Fruit fly (Drosophila melanogaster) whole organism, pupa: ENCODE measurements around the gene CG9316.

Experiments
- CG10348 ChIP-seq: fragments of 200-800 bp; sonication (Bioruptor generic); IDR thresholded peaks from 2 replicates; pipeline ENCODE4 v1.3.6; 2022; ENCODE audit warnings: missing biosample characterization, missing genetic modification characterization
- CG12605 ChIP-seq: fragments of 200-800 bp; sonication (Bioruptor generic); IDR thresholded peaks from 2 replicates; pipeline ENCODE4 v1.3.6; 2022; ENCODE audit warnings: missing biosample characterization, missing genetic modification characterization
- CG13204 ChIP-seq: fragments of 200-800 bp; sonication (Bioruptor generic); optimal IDR thresholded peaks from 2 replicates; lab custom pipeline; 2018; ENCODE audit warnings: missing biosample characterization, mild to moderate bottlenecking, missing genetic modification characterization, moderate library complexity
- CG14655 ChIP-seq: fragments of 200-800 bp; sonication (Bioruptor generic); optimal IDR thresholded peaks from 3 replicates; lab custom pipeline; 2017; ENCODE audit warnings: mild to moderate bottlenecking, missing biosample characterization, missing genetic modification reagents, missing genetic modification characterization
- CG15710 ChIP-seq: fragments of 200-800 bp; sonication (Bioruptor generic); optimal IDR thresholded peaks from 2 replicates; lab custom pipeline; 2018; ENCODE audit warnings: missing biosample characterization, mild to moderate bottlenecking, missing genetic modification characterization, moderate library complexity
- CG17806 ChIP-seq: fragments of 200-800 bp; sonication (Bioruptor generic); optimal IDR thresholded peaks from 2 replicates; lab custom pipeline; 2018; ENCODE audit warnings: missing biosample characterization, mild to moderate bottlenecking, missing genetic modification characterization, moderate library complexity
- CG32121 ChIP-seq: fragments of 200-800 bp; sonication (Bioruptor generic); IDR thresholded peaks from 2 replicates; pipeline ENCODE4 v1.3.6; 2022; ENCODE audit warnings: missing biosample characterization, missing genetic modification characterization
- CG34367 ChIP-seq: fragments of 200-800 bp; sonication (Bioruptor generic); optimal IDR thresholded peaks from 2 replicates; lab custom pipeline; 2018; ENCODE audit warnings: missing biosample characterization, mild to moderate bottlenecking, missing genetic modification characterization
- CG4496 ChIP-seq: fragments of 200-800 bp; sonication (Bioruptor generic); IDR thresholded peaks from 3 replicates; pipeline ENCODE4 v1.3.6; 2022; ENCODE audit warnings: missing biosample characterization, missing genetic modification characterization
- CG8159 ChIP-seq: fragments of 200-800 bp; sonication (Bioruptor generic); optimal IDR thresholded peaks from 3 replicates; lab custom pipeline; 2018; ENCODE audit warnings: missing biosample characterization, mild to moderate bottlenecking, missing genetic modification characterization, moderate library complexity
- CG8301 ChIP-seq: fragments of 200-800 bp; sonication (Bioruptor generic); optimal IDR thresholded peaks from 2 replicates; lab custom pipeline; 2018; ENCODE audit warnings: missing biosample characterization, mild to moderate bottlenecking, missing genetic modification characterization
- CG9948 ChIP-seq: fragments of 200-800 bp; sonication (Bioruptor generic); optimal IDR thresholded peaks from 2 replicates; lab custom pipeline; 2018; ENCODE audit warnings: missing biosample characterization, mild to moderate bottlenecking, missing genetic modification characterization, moderate library complexity
- D1 ChIP-seq: fragments of 200-800 bp; sonication (Bioruptor generic); optimal IDR thresholded peaks from 2 replicates; lab custom pipeline; 2018; ENCODE audit warnings: missing biosample characterization, mild to moderate bottlenecking, missing genetic modification characterization, moderate library complexity
- EcR ChIP-seq: fragments of 200-800 bp; sonication (Bioruptor generic); optimal IDR thresholded peaks from 3 replicates; lab custom pipeline; 2019; ENCODE audit warnings: missing biosample characterization, missing genetic modification characterization, mild to moderate bottlenecking, moderate library complexity, missing genetic modification reagents
- Ets98B ChIP-seq: fragments of 200-800 bp; sonication (Bioruptor generic); IDR thresholded peaks from 2 replicates; pipeline ENCODE4 v1.3.6; 2022; ENCODE audit warnings: missing biosample characterization, missing genetic modification characterization
- Pif1A ChIP-seq: fragments of 200-800 bp; sonication (Bioruptor generic); optimal IDR thresholded peaks from 3 replicates; lab custom pipeline; 2016; ENCODE audit warnings: missing biosample characterization, missing genetic modification characterization
- Pif1B ChIP-seq: fragments of 200-800 bp; sonication (Bioruptor generic); optimal IDR thresholded peaks from 3 replicates; lab custom pipeline; 2016; ENCODE audit warnings: missing biosample characterization, missing genetic modification characterization
- Snoo ChIP-seq: fragments of 200-800 bp; sonication (Bioruptor generic); optimal IDR thresholded peaks from 3 replicates; lab custom pipeline; 2017; ENCODE audit warnings: missing biosample characterization, mild to moderate bottlenecking, missing genetic modification characterization, inconsistent platforms
- fd96Ca ChIP-seq: fragments of 200-800 bp; sonication (Bioruptor generic); IDR thresholded peaks from 3 replicates; pipeline ENCODE4 v1.3.6; 2022; ENCODE audit warnings: missing biosample characterization, missing genetic modification characterization
- gl ChIP-seq: fragments of 200-800 bp; sonication (Bioruptor generic); optimal IDR thresholded peaks from 2 replicates; lab custom pipeline; 2018; ENCODE audit warnings: missing biosample characterization, mild to moderate bottlenecking, missing genetic modification characterization
- rn ChIP-seq: fragments of 200-800 bp; sonication (Bioruptor generic); IDR thresholded peaks from 2 replicates; pipeline ENCODE4 v1.3.6; 2022; ENCODE audit warnings: missing biosample characterization, missing genetic modification characterization

CG9316 gene

dm6 chr2L:20760956-20761355 is 34.6 kb upstream of the CG9316 start:
- TF ChIP-seq CG13204 (GFP tag; lab: Kevin White, UChicago) (no peak), CG4496 (GFP tag; lab: Robert Waterston, UW) (no peak), CG32121 (GFP tag; lab: Robert Waterston, UW) (no peak), CG9948 (tag; lab: Kevin White, UChicago) (no peak), CG17806 (tag; lab: Kevin White, UChicago) (no peak), fd96Ca (GFP tag; lab: Robert Waterston, UW) (no peak), Snoo (tag; lab: Kevin White, UChicago) (no peak), Pif1A (GFP tag; lab: Kevin White, UChicago) (no peak), D1 (no peak)

dm6 chr2L:20759809-20760485 is 33.6 kb upstream of the CG9316 start:
- TF ChIP-seq Pif1A (GFP tag; lab: Kevin White, UChicago) = no peak
- no peak for TF ChIP-seq CG34367 (tag; lab: Kevin White, UChicago)
- TF ChIP-seq CG8159 (tag; lab: Kevin White, UChicago) = peak; percentile 16
- TF ChIP-seq D1 = no peak
- TF ChIP-seq EcR (GFP tag; lab: Kevin White, UChicago) = no peak
- peak; percentile 7 for TF ChIP-seq CG15710
- peak; percentile 33 for TF ChIP-seq CG8301 (tag; lab: Kevin White, UChicago)
- TF ChIP-seq Ets98B (GFP tag; lab: Robert Waterston, UW) = no peak
- TF ChIP-seq CG10348 (GFP tag; lab: Robert Waterston, UW) = no peak
- TF ChIP-seq CG4496 (GFP tag; lab: Robert Waterston, UW) = no peak
- TF ChIP-seq CG13204 (GFP tag; lab: Kevin White, UChicago) = no peak
- TF ChIP-seq CG14655 = peak; percentile 8
- peak; percentile 3 for TF ChIP-seq CG17806 (tag; lab: Kevin White, UChicago)
- no peak for TF ChIP-seq Pif1B (GFP tag; lab: Kevin White, UChicago)
- TF ChIP-seq CG12605 (GFP tag; lab: Robert Waterston, UW) = no peak
- TF ChIP-seq rn = no peak
- peak; percentile 60 for TF ChIP-seq Snoo (tag; lab: Kevin White, UChicago)

dm6 chr2L:20758847-20759465 is 32.6 kb upstream of the CG9316 start:
- TF ChIP-seq CG12605 (GFP tag; lab: Robert Waterston, UW) (peak; percentile 75; the same call in 1 of the 2 replicates), CG17806 (tag; lab: Kevin White, UChicago) (peak; percentile 77), CG4496 (GFP tag; lab: Robert Waterston, UW) (peak; percentile 90), EcR (GFP tag; lab: Kevin White, UChicago) (no peak), D1 (peak; percentile 60), CG14655 (peak; percentile 94), CG8301 (tag; lab: Kevin White, UChicago) (peak; percentile 93), Pif1A (GFP tag; lab: Kevin White, UChicago) (peak; percentile 75), Snoo (tag; lab: Kevin White, UChicago) (peak; percentile 32), CG13204 (GFP tag; lab: Kevin White, UChicago) (no peak), Ets98B (GFP tag; lab: Robert Waterston, UW) (peak; percentile 77), CG32121 (GFP tag; lab: Robert Waterston, UW) (peak; percentile 77), fd96Ca (GFP tag; lab: Robert Waterston, UW) (peak; percentile 77), gl (tag; lab: Kevin White, UChicago) (no peak), CG15710 (peak; percentile 46), CG8159 (tag; lab: Kevin White, UChicago) (peak; percentile 74), CG10348 (GFP tag; lab: Robert Waterston, UW) (peak; percentile 12; the same call in 1 of the 2 replicates), rn (peak; percentile 46; the same call in 1 of the 2 replicates), Pif1B (GFP tag; lab: Kevin White, UChicago) (peak; percentile 32), CG9948 (tag; lab: Kevin White, UChicago) (peak; percentile 76), CG34367 (tag; lab: Kevin White, UChicago) (no peak)

dm6 chr2L:20758188-20758846 is 32.0 kb upstream of the CG9316 start:
- TF ChIP-seq CG8301 (tag; lab: Kevin White, UChicago) = peak; percentile 44
- peak; percentile 67 for TF ChIP-seq CG12605 (GFP tag; lab: Robert Waterston, UW)
- TF ChIP-seq CG34367 (tag; lab: Kevin White, UChicago) = no peak
- no peak for TF ChIP-seq Pif1A (GFP tag; lab: Kevin White, UChicago)
- peak; percentile 74 for TF ChIP-seq fd96Ca (GFP tag; lab: Robert Waterston, UW)
- peak; percentile 72; the same call in 2 of the 3 replicates for TF ChIP-seq CG4496 (GFP tag; lab: Robert Waterston, UW)
- TF ChIP-seq Ets98B (GFP tag; lab: Robert Waterston, UW) = peak; percentile 77

- TF ChIP-seq rn = no peak
- TF ChIP-seq Snoo (tag; lab: Kevin White, UChicago) = peak; percentile 7
- no peak for TF ChIP-seq CG8159 (tag; lab: Kevin White, UChicago)
- TF ChIP-seq, all 21 proteins: peak for 1
Observed at dm6 chr2L:20757808-20758187, 31.4 kb upstream of the CG9316 start, which contains the start of the genes Rhau and dia. Gene Rhau, minus strand, starts transcription at chr2L:20757985. Gene dia, plus strand, starts transcription at chr2L:20758144.
